Worm (Caenorhabditis elegans) whole organism, L1 larva: Measurements from ENCODE around the gene spe-43.

Source experiments
- ama-1 ChIP-seq: fragments of 150-350 bp; optimal IDR thresholded peaks from 2 replicates; lab custom pipeline; 2014
- ces-1 ChIP-seq: fragments of 150-350 bp; optimal IDR thresholded peaks from 2 replicates; lab custom pipeline; 2014; ENCODE audit warnings: missing biosample characterization, missing genetic modification reagents, missing genetic modification characterization
- elt-2 ChIP-seq: sonication (generic microtip); optimal IDR thresholded peaks from 2 replicates; lab custom pipeline; 2016; ENCODE audit warnings: missing genetic modification characterization, mild to moderate bottlenecking, inconsistent platforms, missing compliant biosample characterization, missing genetic modification reagents
- elt-3 ChIP-seq, 6 experiments: fragments of 150-350 bp in 1 of 6; sonication (generic microtip); optimal IDR thresholded peaks; 2 replicates each; lab custom pipeline; 2017 to 2018; ENCODE audit warnings: missing biosample characterization in 6 of 6, missing genetic modification characterization in 6 of 6, inconsistent platforms in 1 of 6
- fkh-10 ChIP-seq: sonication (generic microtip); optimal IDR thresholded peaks from 2 replicates; lab custom pipeline; 2017; ENCODE audit warnings: missing biosample characterization, missing genetic modification reagents, missing genetic modification characterization
- hpl-2 ChIP-seq: fragments of 150-350 bp; optimal IDR thresholded peaks from 2 replicates; lab custom pipeline; 2014; ENCODE audit warnings: missing biosample characterization, missing genetic modification reagents, missing genetic modification characterization
- mdl-1 ChIP-seq, 2 experiments: fragments of 150-350 bp; optimal IDR thresholded peaks; 2 replicates each; lab custom pipeline; 2014 to 2017; ENCODE audit warnings: missing biosample characterization in 2 of 2, missing genetic modification characterization in 2 of 2, inconsistent platforms in 1 of 2
- nhr-237 ChIP-seq: fragments of 150-350 bp; optimal IDR thresholded peaks from 2 replicates; lab custom pipeline; 2014; ENCODE audit warnings: missing biosample characterization, missing genetic modification characterization
- sptf-1 ChIP-seq: fragments of 150-350 bp; optimal IDR thresholded peaks from 2 replicates; lab custom pipeline; 2014; ENCODE audit warnings: missing biosample characterization, missing genetic modification characterization
- unc-62 ChIP-seq: fragments of 150-350 bp; optimal IDR thresholded peaks from 2 replicates; lab custom pipeline; 2014; ENCODE audit warnings: missing biosample characterization, missing genetic modification reagents, missing genetic modification characterization

DNA sequence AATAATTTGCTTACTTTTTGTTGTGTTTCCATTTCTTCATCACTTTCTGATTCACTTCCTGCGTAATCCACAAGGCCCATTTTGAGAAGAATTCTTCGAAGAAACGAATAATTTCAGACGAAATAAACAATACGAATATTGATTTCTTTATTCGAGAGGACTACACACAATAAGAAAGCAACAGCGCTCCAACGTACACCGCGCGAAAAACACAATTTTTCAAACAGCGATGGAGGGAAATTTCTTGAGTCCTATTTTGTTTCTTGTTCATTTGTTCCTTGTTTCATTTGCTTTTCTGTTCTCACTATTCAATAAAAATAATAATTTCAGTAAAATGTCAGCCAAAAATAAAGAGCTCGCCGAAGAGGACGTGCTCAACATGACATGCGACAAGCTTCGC, 48.5 kb downstream of the spe-43 start, which contains the start of the genes prcc-1 and C39E9.12:
- peak in 1 of 2 experiments; percentile 56 for TF ChIP-seq mdl-1 (tag; optimal IDR thresholded peaks at IDR 0.05; lab: Kevin White, UChicago)
- no peak for TF ChIP-seq elt-2
- peak in 1 of 6 experiments; percentile 67 for TF ChIP-seq elt-3 (tag; optimal IDR thresholded peaks at IDR 0.05; lab: Kevin White, UChicago)
- TF ChIP-seq ama-1, result no peak
- TF ChIP-seq ces-1 (GFP tag; lab: Kevin White, UChicago), result no peak
- TF ChIP-seq sptf-1 (tag; lab: Kevin White, UChicago), result no peak
- TF ChIP-seq fkh-10 (GFP tag; lab: Kevin White, UChicago), result no peak
- no peak for TF ChIP-seq unc-62 (GFP tag; lab: Kevin White, UChicago)
- TF ChIP-seq nhr-237 (tag; lab: Kevin White, UChicago), result no peak
- TF ChIP-seq hpl-2 (GFP tag; lab: Kevin White, UChicago), result no peak
